Worm (Caenorhabditis elegans) whole organism, L4/young adult: ENCODE measurements around the gene trpa-1.

Experiments
- dao-5 ChIP-seq: sonication (generic microtip); optimal IDR thresholded peaks from 2 replicates; lab custom pipeline; 2016; ENCODE audit warnings: missing genotype, missing genetic modification characterization, moderate library complexity, missing compliant biosample characterization
- him-1 ChIP-seq: sonication (generic microtip); optimal IDR thresholded peaks from 2 replicates; lab custom pipeline; 2016; ENCODE audit warnings: missing genotype, missing genetic modification reagents, missing genetic modification characterization, missing compliant biosample characterization

DNA sequence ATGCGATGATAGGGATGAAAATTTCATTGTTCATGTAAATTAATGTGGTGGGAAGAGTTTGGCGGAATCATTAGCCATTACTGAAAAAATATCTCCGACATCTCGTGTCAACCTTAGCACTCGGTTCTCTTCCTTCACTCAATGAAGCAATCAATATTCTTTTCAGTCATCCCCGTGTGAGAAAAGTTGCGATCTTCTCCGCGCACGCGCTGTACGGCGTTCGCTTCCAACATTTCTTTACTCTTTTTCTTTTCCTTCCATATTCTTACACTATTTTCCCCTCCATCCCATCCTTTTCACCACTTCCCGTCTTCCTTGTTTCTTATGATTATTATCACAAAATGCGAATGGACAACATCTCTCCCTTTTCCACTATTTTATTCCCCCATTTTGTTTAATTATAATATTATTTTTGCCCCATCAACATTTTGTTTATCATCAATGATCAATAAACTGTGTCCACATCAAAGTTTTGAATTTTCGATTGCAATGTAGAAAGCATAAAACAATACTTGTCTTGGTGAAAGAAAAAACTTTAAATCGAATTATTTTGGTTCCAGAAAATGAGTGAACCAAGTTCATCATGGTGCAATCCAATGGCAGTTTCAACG lies 4.2 kb upstream of the trpa-1 start, which contains the start of gene mob-1:
- TF ChIP-seq dao-5 (tag; lab: Kevin White, UChicago) = no peak
- no peak for TF ChIP-seq him-1 (tag; lab: Kevin White, UChicago)
